Worm (Caenorhabditis elegans) whole organism, L4 larva: ENCODE measurements around the gene ZK402.2.

Experiments used
- D1046.2 ChIP-seq: fragments of 200-800 bp; sonication (Bioruptor generic); IDR thresholded peaks from 2 replicates; pipeline ENCODE4 v1.3.6; 2022; ENCODE audit warnings: missing genetic modification characterization, missing compliant biosample characterization
- F49E8.2 ChIP-seq: sonication (generic microtip); optimal IDR thresholded peaks from 2 replicates; lab custom pipeline; 2016; ENCODE audit warnings: missing compliant biosample characterization, mild to moderate bottlenecking, missing genetic modification characterization, borderline replicate concordance
- T26A8.4 ChIP-seq: fragments of 200-800 bp; sonication (Bioruptor generic); IDR thresholded peaks from 2 replicates; pipeline ENCODE4 v1.3.6; 2022; ENCODE audit warnings: missing genetic modification characterization, missing compliant biosample characterization
- Y105C5A.15 ChIP-seq: fragments of 200-800 bp; sonication (Bioruptor generic); IDR thresholded peaks from 2 replicates; pipeline ENCODE4 v1.3.6; 2022; ENCODE audit warnings: missing genetic modification characterization, missing compliant biosample characterization
- Y48G9A.11 ChIP-seq: fragments of 200-800 bp; sonication (Bioruptor generic); IDR thresholded peaks from 2 replicates; pipeline ENCODE4 v1.3.6; 2022; ENCODE audit warnings: missing genetic modification reagents, missing genetic modification characterization, missing compliant biosample characterization
- Y75B8A.6 ChIP-seq: fragments of 200-800 bp; sonication (Bioruptor generic); IDR thresholded peaks from 2 replicates; pipeline ENCODE4 v1.3.6; 2022; ENCODE audit warnings: missing genetic modification reagents, missing genetic modification characterization, missing compliant biosample characterization
- ZK546.5 ChIP-seq, 2 experiments: sonication (generic microtip); optimal IDR thresholded peaks; 2 replicates each; lab custom pipeline; 2017; ENCODE audit warnings: missing biosample characterization in 2 of 2, missing genetic modification characterization in 2 of 2
- aha-1 ChIP-seq: fragments of 150-350 bp; peaks from one replicate; lab custom pipeline; 2014; ENCODE audit warnings: missing biosample characterization, missing genetic modification characterization
- arid-1 ChIP-seq: fragments of 200-800 bp; sonication (Bioruptor generic); conservative IDR thresholded peaks from 2 replicates; pipeline ENCODE4 v1.3.6; 2022; ENCODE audit warnings: missing genetic modification reagents, missing genetic modification characterization, missing compliant biosample characterization
- ceh-28 ChIP-seq: fragments of 150-350 bp; optimal IDR thresholded peaks from 2 replicates; lab custom pipeline; 2014; ENCODE audit warnings: missing biosample characterization, missing genetic modification reagents, missing genetic modification characterization
- ceh-44 ChIP-seq: fragments of 200-800 bp; sonication (Bioruptor generic); IDR thresholded peaks from 2 replicates; pipeline ENCODE4 v1.3.6; 2022; ENCODE audit warnings: missing genetic modification reagents, missing genetic modification characterization, missing compliant biosample characterization
- ceh-82 ChIP-seq: sonication (generic microtip); optimal IDR thresholded peaks from 2 replicates; lab custom pipeline; 2017; ENCODE audit warnings: missing biosample characterization, missing genetic modification characterization
- ces-1 ChIP-seq: fragments of 150-350 bp; sonication (generic microtip); optimal IDR thresholded peaks from 4 replicates; lab custom pipeline; 2014; ENCODE audit warnings: missing biosample characterization, missing genetic modification reagents, missing genetic modification characterization
- daf-16 ChIP-seq, 3 experiments: sonication (generic microtip); optimal IDR thresholded peaks; 2 replicates each; lab custom pipeline; 2016 to 2017; ENCODE audit warnings: missing genetic modification characterization in 3 of 3, missing genetic modification reagents in 3 of 3, mild to moderate bottlenecking in 2 of 3, missing compliant biosample characterization in 2 of 3, missing biosample characterization in 1 of 3, moderate library complexity in 1 of 3
- daf-19 ChIP-seq: fragments of 200-800 bp; sonication (Bioruptor generic); conservative IDR thresholded peaks from 2 replicates; pipeline ENCODE4 v1.3.6; 2022; ENCODE audit warnings: missing genetic modification characterization, missing compliant biosample characterization
- daf-8 ChIP-seq: fragments of 200-800 bp; sonication (Bioruptor generic); IDR thresholded peaks from 2 replicates; pipeline ENCODE4 v1.3.6; 2022; ENCODE audit warnings: missing genetic modification characterization, missing compliant biosample characterization
- dve-1 ChIP-seq: sonication (generic microtip); optimal IDR thresholded peaks from 2 replicates; lab custom pipeline; 2017; ENCODE audit warnings: antibody characterized with exemption, mild to moderate bottlenecking, missing genetic modification characterization, missing compliant biosample characterization; ENCODE audit not compliant: insufficient read depth
- egl-27 ChIP-seq: sonication (generic microtip); optimal IDR thresholded peaks from 3 replicates; lab custom pipeline; 2017; ENCODE audit warnings: missing biosample characterization, missing genetic modification reagents, missing genetic modification characterization
- fkh-10 ChIP-seq: fragments of 150-350 bp; optimal IDR thresholded peaks from 2 replicates; lab custom pipeline; 2014; ENCODE audit warnings: missing biosample characterization, missing genetic modification reagents, missing genetic modification characterization
- fos-1 ChIP-seq: fragments of 150-350 bp; optimal IDR thresholded peaks from 2 replicates; lab custom pipeline; 2014; ENCODE audit warnings: missing biosample characterization, missing genetic modification characterization
- hif-1 ChIP-seq, 2 experiments: sonication (generic microtip); optimal IDR thresholded peaks; 2 replicates each; lab custom pipeline; 2016 to 2017; ENCODE audit warnings: missing compliant biosample characterization in 2 of 2, missing genetic modification characterization in 2 of 2, missing genetic modification reagents in 2 of 2, missing genotype in 2 of 2, mild to moderate bottlenecking in 1 of 2
- hlh-11 ChIP-seq: fragments of 200-800 bp; sonication (Bioruptor generic); optimal IDR thresholded peaks from 2 replicates; lab custom pipeline; 2018; ENCODE audit warnings: mild to moderate bottlenecking, missing genetic modification characterization, missing compliant biosample characterization
- hlh-30 ChIP-seq: sonication (generic microtip); optimal IDR thresholded peaks from 2 replicates; lab custom pipeline; 2017; ENCODE audit warnings: antibody characterized with exemption, mild to moderate bottlenecking, missing genetic modification characterization, missing compliant biosample characterization; ENCODE audit not compliant: insufficient read depth
- lim-7 ChIP-seq: fragments of 200-800 bp; sonication (Bioruptor generic); IDR thresholded peaks from 2 replicates; pipeline ENCODE4 v1.3.6; 2022; ENCODE audit warnings: missing genetic modification characterization, missing compliant biosample characterization
- lsy-2 ChIP-seq, 2 experiments: fragments of 150-350 bp in 1 of 2; sonication (generic microtip) in 1 of 2; optimal IDR thresholded peaks; 2 replicates each; lab custom pipeline; 2014 to 2017; ENCODE audit warnings: missing biosample characterization in 2 of 2, missing genetic modification characterization in 2 of 2
- madf-5 ChIP-seq, 2 experiments: fragments of 200-800 bp; sonication (Bioruptor generic); IDR thresholded peaks; 2 replicates each; pipeline ENCODE4 v1.3.6; 2022; ENCODE audit warnings: missing compliant biosample characterization in 2 of 2, missing genetic modification characterization in 2 of 2
- madf-9 ChIP-seq: fragments of 200-800 bp; sonication (Bioruptor generic); conservative IDR thresholded peaks from 2 replicates; pipeline ENCODE4 v1.3.6; 2022; ENCODE audit warnings: missing genetic modification reagents, missing genetic modification characterization, missing compliant biosample characterization
- mep-1 ChIP-seq: fragments of 150-350 bp; sonication (generic microtip); optimal IDR thresholded peaks from 3 replicates; lab custom pipeline; 2014; ENCODE audit warnings: missing biosample characterization, missing genetic modification characterization
- mes-2 ChIP-seq: sonication (generic microtip); optimal IDR thresholded peaks from 2 replicates; lab custom pipeline; 2016; ENCODE audit warnings: missing genotype, mild to moderate bottlenecking, missing genetic modification characterization, missing compliant biosample characterization; ENCODE audit not compliant: poor library complexity, severe bottlenecking
- mxl-2 ChIP-seq: fragments of 200-800 bp; sonication (Bioruptor generic); conservative IDR thresholded peaks from 2 replicates; pipeline ENCODE4 v1.3.6; 2022; ENCODE audit warnings: missing genetic modification reagents, missing genetic modification characterization, missing compliant biosample characterization
- nhr-102 ChIP-seq: sonication (generic microtip); optimal IDR thresholded peaks from 2 replicates; lab custom pipeline; 2016; ENCODE audit warnings: mild to moderate bottlenecking, missing genetic modification characterization, moderate library complexity, missing compliant biosample characterization
- nhr-111 ChIP-seq: fragments of 200-800 bp; sonication (Bioruptor generic); optimal IDR thresholded peaks from 2 replicates; lab custom pipeline; 2018; ENCODE audit warnings: mild to moderate bottlenecking, missing genetic modification characterization, missing compliant biosample characterization
- nhr-25 ChIP-seq: sonication (generic microtip); optimal IDR thresholded peaks from 2 replicates; lab custom pipeline; 2017; ENCODE audit warnings: missing genetic modification characterization, mild to moderate bottlenecking, missing compliant biosample characterization, antibody characterized with exemption, moderate library complexity, borderline replicate concordance; ENCODE audit not compliant: insufficient read depth
- nhr-41 ChIP-seq: fragments of 200-800 bp; sonication (Bioruptor generic); IDR thresholded peaks from 2 replicates; pipeline ENCODE4 v1.3.6; 2022; ENCODE audit warnings: missing genetic modification reagents, missing genetic modification characterization, missing compliant biosample characterization
- nhr-42 ChIP-seq: fragments of 200-800 bp; sonication (Bioruptor generic); IDR thresholded peaks from 2 replicates; pipeline ENCODE4 v1.3.6; 2022; ENCODE audit warnings: missing genetic modification characterization, missing compliant biosample characterization
- nhr-48 ChIP-seq: sonication (generic microtip); optimal IDR thresholded peaks from 2 replicates; lab custom pipeline; 2016; ENCODE audit warnings: mild to moderate bottlenecking, missing genetic modification characterization, missing compliant biosample characterization
- php-3 ChIP-seq: fragments of 200-800 bp; sonication (Bioruptor generic); IDR thresholded peaks from 2 replicates; pipeline ENCODE4 v1.3.6; 2022; ENCODE audit warnings: missing genetic modification reagents, missing genetic modification characterization, missing compliant biosample characterization
- skn-1 ChIP-seq: fragments of 150-350 bp; optimal IDR thresholded peaks from 2 replicates; lab custom pipeline; 2014; ENCODE audit warnings: missing biosample characterization, missing genetic modification characterization
- snpc-1.2 ChIP-seq: fragments of 200-800 bp; sonication (Bioruptor generic); IDR thresholded peaks from 2 replicates; pipeline ENCODE4 v1.3.6; 2022; ENCODE audit warnings: missing genetic modification reagents, missing genetic modification characterization, missing compliant biosample characterization
- spr-1 ChIP-seq: sonication (generic microtip); optimal IDR thresholded peaks from 2 replicates; lab custom pipeline; 2016; ENCODE audit warnings: mild to moderate bottlenecking, missing genetic modification characterization, missing compliant biosample characterization
- spr-3 ChIP-seq: fragments of 200-800 bp; sonication (Bioruptor generic); optimal IDR thresholded peaks from 2 replicates; lab custom pipeline; 2018; ENCODE audit warnings: mild to moderate bottlenecking, missing genetic modification characterization, missing compliant biosample characterization
- tag-97 ChIP-seq: fragments of 200-800 bp; sonication (Bioruptor generic); IDR thresholded peaks from 2 replicates; pipeline ENCODE4 v1.3.6; 2022; ENCODE audit warnings: missing genetic modification characterization, missing compliant biosample characterization
- tra-1 ChIP-seq: fragments of 200-800 bp; sonication (Bioruptor generic); IDR thresholded peaks from 2 replicates; pipeline ENCODE4 v1.3.6; 2022; ENCODE audit warnings: missing genetic modification reagents, missing genetic modification characterization, missing compliant biosample characterization
- unc-130 ChIP-seq: sonication (generic microtip); optimal IDR thresholded peaks from 2 replicates; lab custom pipeline; 2016; ENCODE audit warnings: missing genetic modification reagents, missing genetic modification characterization, missing compliant biosample characterization
- unc-62 ChIP-seq, 3 experiments: fragments of 150-350 bp in 1 of 3; sonication (generic microtip); optimal IDR thresholded peaks in 2 of 3; peaks in 1 of 3; 1 replicate in 1 of 3; 2 replicates in 2 of 3; lab custom pipeline; 2014 to 2017; ENCODE audit warnings: missing biosample characterization in 3 of 3, missing genetic modification characterization in 3 of 3, missing genetic modification reagents in 3 of 3, missing genotype in 1 of 3
- zag-1 ChIP-seq: fragments of 150-350 bp; optimal IDR thresholded peaks from 2 replicates; lab custom pipeline; 2014; ENCODE audit warnings: missing biosample characterization, missing genetic modification characterization
- zfp-2 ChIP-seq: sonication (generic microtip); optimal IDR thresholded peaks from 2 replicates; lab custom pipeline; 2016; ENCODE audit warnings: mild to moderate bottlenecking, missing genetic modification characterization, missing compliant biosample characterization
- zip-2 ChIP-seq: fragments of 150-350 bp; optimal IDR thresholded peaks from 2 replicates; lab custom pipeline; 2014; ENCODE audit warnings: missing biosample characterization, missing genetic modification characterization
- ztf-11 ChIP-seq: fragments of 150-350 bp; optimal IDR thresholded peaks from 2 replicates; lab custom pipeline; 2014; ENCODE audit warnings: missing biosample characterization, missing genetic modification characterization
- ztf-7 ChIP-seq: fragments of 150-350 bp; optimal IDR thresholded peaks from 2 replicates; lab custom pipeline; 2014; ENCODE audit warnings: missing biosample characterization, missing genetic modification characterization

The ZK402.2 gene

DNA sequence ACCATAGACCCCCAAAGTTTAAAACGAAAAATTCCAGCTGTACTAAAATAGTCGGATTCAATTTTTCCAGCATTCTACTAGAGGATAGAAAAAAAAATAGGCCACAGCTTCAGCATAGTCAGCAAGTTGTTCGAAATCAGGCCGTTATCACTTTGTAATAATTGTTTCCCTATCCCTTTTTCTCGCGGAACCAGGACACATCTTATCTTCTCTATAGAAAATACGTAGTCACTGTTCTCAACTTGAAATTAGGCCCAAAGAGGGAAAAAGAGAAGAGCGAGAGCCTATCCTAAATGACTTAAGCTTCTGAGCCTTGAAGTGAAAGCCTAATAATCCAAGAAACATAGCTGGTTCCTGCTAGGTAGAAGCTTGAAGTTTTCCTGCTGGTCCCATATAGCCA, 42.2 kb downstream of the ZK402.2 start:
- TF ChIP-seq nhr-41 (no peak), egl-27 (tag; lab: Kevin White, UChicago) (no peak), daf-19 (GFP tag; lab: Robert Waterston, UW) (no peak), ztf-7 (tag; lab: Kevin White, UChicago) (no peak), lsy-2 (tag; optimal IDR thresholded peaks at IDR 0.05; lab: Kevin White, UChicago) (peak in 1 of 2 experiments; percentile 22), Y48G9A.11 (no peak), ceh-44 (GFP tag; lab: Robert Waterston, UW) (no peak), nhr-102 (tag; lab: Kevin White, UChicago) (no peak), fkh-10 (no peak), unc-62 (GFP tag; optimal IDR thresholded peaks at IDR 0.05 in 1 of 2; lab: Kevin White, UChicago) (no peak), unc-62 (tag; optimal IDR thresholded peaks at IDR 0.05; lab: Kevin White, UChicago) (no peak), daf-16 (GFP tag; optimal IDR thresholded peaks at IDR 0.05; lab: Kevin White, UChicago) (no peak), daf-16 (tag; optimal IDR thresholded peaks at IDR 0.05; lab: Kevin White, UChicago) (peak; percentile 3), dve-1 (tag; lab: Kevin White, UChicago) (peak; percentile 33), zfp-2 (tag; lab: Kevin White, UChicago) (no peak), hif-1 (tag; optimal IDR thresholded peaks at IDR 0.05; lab: Kevin White, UChicago) (no peak), Y75B8A.6 (GFP tag; lab: Robert Waterston, UW) (0 out of 2 replicates have a peak, but pooled peaks have one; percentile 31), F49E8.2 (tag; lab: Kevin White, UChicago) (no peak), T26A8.4 (GFP tag; lab: Robert Waterston, UW) (peak; percentile 38; the same call in 1 of the 2 replicates), fos-1 (tag; lab: Kevin White, UChicago) (no peak), arid-1 (GFP tag; lab: Robert Waterston, UW) (0 out of 2 replicates have a peak, but pooled peaks have one; percentile 22), php-3 (0 out of 2 replicates have a peak, but pooled peaks have one; percentile 9), nhr-48 (tag; lab: Kevin White, UChicago) (peak; percentile 10), skn-1 (no peak), tra-1 (GFP tag; lab: Robert Waterston, UW) (no peak), lim-7 (no peak), aha-1 (tag; lab: Kevin White, UChicago) (peak; percentile 45), mes-2 (tag; lab: Kevin White, UChicago) (no peak), hlh-11 (tag; lab: Kevin White, UChicago) (peak; percentile 23), nhr-111 (no peak), nhr-42 (peak; percentile 39; the same call in 1 of the 2 replicates), ZK546.5 (tag; optimal IDR thresholded peaks at IDR 0.05; lab: Kevin White, UChicago) (no peak), mep-1 (tag; lab: Kevin White, UChicago) (peak; percentile 62), ceh-82 (no peak), madf-5 (GFP tag; IDR thresholded peaks at IDR 0.05; lab: Robert Waterston, UW) (no peak), nhr-25 (tag; lab: Kevin White, UChicago) (no peak), ces-1 (GFP tag; lab: Kevin White, UChicago) (no peak), unc-130 (GFP tag; lab: Kevin White, UChicago) (no peak), daf-8 (GFP tag; lab: Robert Waterston, UW) (no peak), snpc-1.2 (GFP tag; lab: Robert Waterston, UW) (no peak), tag-97 (no peak), spr-1 (tag; lab: Kevin White, UChicago) (peak; percentile 0), ztf-11 (no peak), spr-3 (GFP tag; lab: Kevin White, UChicago) (no peak), ceh-28 (no peak), D1046.2 (0 out of 2 replicates have a peak, but pooled peaks have one; percentile 66), zag-1 (no peak), zip-2 (tag; lab: Kevin White, UChicago) (peak; percentile 19), mxl-2 (GFP tag; lab: Robert Waterston, UW) (no peak), madf-9 (GFP tag; lab: Robert Waterston, UW) (no peak), Y105C5A.15 (no peak), hlh-30 (peak; percentile 19)
